Worm (Caenorhabditis elegans): ENCODE data around the gene R05D3.3.

DNA sequence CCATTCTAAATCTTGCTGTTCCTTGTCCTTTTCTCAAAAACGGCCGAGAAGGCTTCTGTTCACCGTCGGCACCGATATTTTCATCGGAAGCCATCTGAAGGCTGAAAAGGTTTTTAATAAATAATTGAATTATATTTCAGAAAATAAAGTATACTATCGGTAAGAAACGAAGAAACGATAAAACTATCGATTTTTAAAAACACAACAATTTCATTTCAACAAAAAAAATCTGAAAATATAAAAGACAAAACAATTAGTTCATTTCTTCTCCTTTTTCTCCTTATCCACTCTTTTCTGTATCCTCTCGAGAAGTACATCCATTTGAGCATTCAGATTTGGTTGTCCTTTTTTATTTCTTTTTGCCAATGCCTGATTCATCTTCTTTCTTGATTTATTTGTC lies 45.3 kb upstream of the R05D3.3 start, which contains the start of gene sas-4:
- no peak for TF ChIP-seq mab-5 (tag; optimal IDR thresholded peaks at IDR 0.05)
- no peak for TF ChIP-seq nhr-2 (tag; optimal IDR thresholded peaks at IDR 0.05)
- no peak for TF ChIP-seq elt-3 (tag; optimal IDR thresholded peaks at IDR 0.05)
- TF ChIP-seq bed-3 (GFP tag; optimal IDR thresholded peaks at IDR 0.05): no peak
- TF ChIP-seq lin-13 (tag; optimal IDR thresholded peaks at IDR 0.05): no peak
- TF ChIP-seq ztf-11 (tag; optimal IDR thresholded peaks at IDR 0.05): no peak
- no peak for TF ChIP-seq snpc-4 (tag; optimal IDR thresholded peaks at IDR 0.05)
- TF ChIP-seq nhr-12 (tag; optimal IDR thresholded peaks at IDR 0.05): no peak

All from whole organism, mixed stage, embryonic.